Worm (Caenorhabditis elegans) whole organism, midembryonic: ENCODE data around the gene Y55F3AM.21.

ENCODE experiments used
- T22C8.4 ChIP-seq: fragments of 200-800 bp; sonication (Bioruptor generic); IDR thresholded peaks from 2 replicates; pipeline ENCODE4 v1.3.6; 2022; ENCODE audit warnings: missing genetic modification characterization, missing compliant biosample characterization
- cog-1 ChIP-seq: sonication (generic microtip); optimal IDR thresholded peaks from 2 replicates; lab custom pipeline; 2016; ENCODE audit warnings: missing genetic modification characterization, missing compliant biosample characterization
- flt-1 ChIP-seq: fragments of 200-800 bp; sonication (Bioruptor generic); IDR thresholded peaks from 2 replicates; pipeline ENCODE4 v1.3.6; 2022; ENCODE audit warnings: missing genetic modification characterization, missing compliant biosample characterization
- tab-1 ChIP-seq: fragments of 200-800 bp; sonication (Bioruptor generic); IDR thresholded peaks from 2 replicates; pipeline ENCODE4 v1.3.6; 2022; ENCODE audit warnings: missing genetic modification characterization, missing compliant biosample characterization
- ztf-23 ChIP-seq: fragments of 200-800 bp; sonication (Bioruptor generic); IDR thresholded peaks from 2 replicates; pipeline ENCODE4 v1.3.6; 2022; ENCODE audit warnings: missing genetic modification reagents, missing genetic modification characterization, missing compliant biosample characterization

ce11 chrIV:1029939-1030338 is 21.5 kb downstream of the Y55F3AM.21 start, which contains the start of gene abhd-14:
- TF ChIP-seq tab-1 (GFP tag; lab: Robert Waterston, UW) (no peak), flt-1 (GFP tag; lab: Robert Waterston, UW) (no peak), T22C8.4 (GFP tag; lab: Robert Waterston, UW) (no peak), ztf-23 (no peak), cog-1 (tag; lab: Kevin White, UChicago) (no peak)
